Worm (Caenorhabditis elegans): Measurements from ENCODE around the gene uev-2.

Gene uev-2

DNA sequence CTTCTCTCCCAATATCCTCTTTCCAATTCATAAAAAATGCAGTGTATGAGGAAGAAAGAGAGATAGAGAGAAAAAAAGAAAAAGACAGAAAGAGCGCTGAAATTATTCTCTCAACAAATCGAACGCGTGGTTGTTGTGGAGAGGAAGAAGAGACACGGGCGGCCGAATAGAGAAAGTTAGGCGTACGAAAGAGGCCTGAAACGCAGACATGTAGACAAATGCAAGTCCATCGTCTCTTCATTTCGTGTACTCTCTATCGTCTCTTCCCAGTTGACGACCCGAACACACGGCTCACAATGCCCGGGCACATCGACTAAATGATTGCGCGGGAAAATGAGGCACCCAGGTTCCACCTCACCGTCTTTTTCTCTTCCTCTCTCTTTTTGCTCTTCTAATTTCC lies 38.3 kb downstream of the uev-2 start (continued):
- TF ChIP-seq mep-1 (tag; optimal IDR thresholded peaks at IDR 0.05) (peak; percentile 87), spr-3 (GFP tag; optimal IDR thresholded peaks at IDR 0.05) (no peak), ceh-32 (tag; optimal IDR thresholded peaks at IDR 0.05; ENCODE audit: poor library complexity) (no peak), T26A8.4 (GFP tag; IDR thresholded peaks at IDR 0.05) (no peak), F10B5.3 (tag; optimal IDR thresholded peaks at IDR 0.05) (no peak), mdl-1 (tag; optimal IDR thresholded peaks at IDR 0.05) (peak; percentile 41 to 85), nhr-48 (tag; optimal IDR thresholded peaks at IDR 0.05) (peak; percentile 45), madf-5 (GFP tag; IDR thresholded peaks at IDR 0.05) (no peak), rbr-2 (tag; optimal IDR thresholded peaks at IDR 0.05) (peak; percentile 78), duxl-1 (tag; optimal IDR thresholded peaks at IDR 0.05; ENCODE audit: poor library complexity) (peak; percentile 29), snpc-1.2 (GFP tag; IDR thresholded peaks at IDR 0.05) (no peak), ceh-20 (GFP tag; IDR thresholded peaks at IDR 0.05) (no peak), zip-11 (GFP tag; IDR thresholded peaks at IDR 0.05) (no peak), lin-39 (tag; optimal IDR thresholded peaks at IDR 0.05) (no peak), R02D3.7 (tag; optimal IDR thresholded peaks at IDR 0.05) (no peak), ceh-28 (tag; optimal IDR thresholded peaks at IDR 0.05) (no peak), dmd-6 (GFP tag; IDR thresholded peaks at IDR 0.05) (peak; percentile 62; the same call in 1 of the 2 replicates), mxl-2 (GFP tag; conservative IDR thresholded peaks at IDR 0.05) (no peak), mxl-3 (GFP tag; optimal IDR thresholded peaks at IDR 0.05) (peak; percentile 91), nhr-41 (GFP tag; IDR thresholded peaks at IDR 0.05) (no peak), fos-1 (tag; optimal IDR thresholded peaks at IDR 0.05) (no peak), spr-1 (tag; optimal IDR thresholded peaks at IDR 0.05) (no peak)

DNA sequence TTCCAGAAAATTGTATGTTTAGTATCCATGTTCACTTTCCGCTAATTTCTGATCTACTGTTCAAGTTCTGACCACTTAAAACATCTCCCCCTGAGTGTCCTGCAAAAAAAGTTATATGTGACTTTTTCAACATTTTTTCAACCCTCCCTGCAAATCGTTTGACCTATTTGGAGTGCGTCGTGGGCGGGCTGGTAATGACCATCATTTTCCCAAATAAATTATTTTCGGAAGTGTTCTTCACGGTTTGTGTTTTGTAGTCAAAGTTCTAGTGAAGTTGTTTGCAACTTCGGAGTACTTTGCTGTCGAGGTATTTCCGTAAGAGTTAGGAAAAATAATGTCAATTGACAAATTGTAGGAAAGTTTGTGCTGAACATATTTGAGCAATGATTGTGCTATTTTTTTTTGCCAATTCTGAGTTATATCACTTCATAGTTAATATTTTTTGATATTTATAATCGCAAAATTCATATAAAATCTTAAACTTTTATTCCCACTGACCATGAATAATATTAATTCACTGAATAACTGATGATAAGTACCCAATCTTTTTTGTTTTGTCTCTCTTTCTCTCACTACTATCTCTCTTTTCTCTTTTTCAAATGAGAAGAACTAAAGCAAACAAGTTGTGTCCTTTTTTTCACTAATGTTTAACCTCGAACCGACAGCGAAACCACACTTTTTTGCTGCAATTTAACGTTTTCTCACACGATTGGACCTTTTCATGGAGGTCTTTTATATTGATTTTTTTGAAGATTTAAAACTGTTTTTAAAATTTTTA lies 39.5 kb downstream of the uev-2 start:
- TF ChIP-seq duxl-1 (tag; optimal IDR thresholded peaks at IDR 0.05; ENCODE audit: poor library complexity), result no peak
- TF ChIP-seq unc-62 (GFP tag; optimal IDR thresholded peaks at IDR 0.05 in 1 of 2), result peak in 1 of 2 experiments; percentile 78
- TF ChIP-seq unc-62 (tag; optimal IDR thresholded peaks at IDR 0.05), result no peak
- no peak for TF ChIP-seq aly-2 (tag; optimal IDR thresholded peaks at IDR 0.05)
- no peak for TF ChIP-seq nhr-102 (tag; optimal IDR thresholded peaks at IDR 0.05)
- TF ChIP-seq php-3 (GFP tag; IDR thresholded peaks at IDR 0.05), result no peak
- peak; percentile 85 for TF ChIP-seq aha-1 (tag)
- peak; percentile 66 for TF ChIP-seq nhr-28 (tag; optimal IDR thresholded peaks at IDR 0.05)
- TF ChIP-seq nhr-10 (tag; optimal IDR thresholded peaks at IDR 0.05), result no peak
- TF ChIP-seq daf-16 (GFP tag; optimal IDR thresholded peaks at IDR 0.05), result no peak
- peak; percentile 27 for TF ChIP-seq daf-16 (tag; optimal IDR thresholded peaks at IDR 0.05)

DNA sequence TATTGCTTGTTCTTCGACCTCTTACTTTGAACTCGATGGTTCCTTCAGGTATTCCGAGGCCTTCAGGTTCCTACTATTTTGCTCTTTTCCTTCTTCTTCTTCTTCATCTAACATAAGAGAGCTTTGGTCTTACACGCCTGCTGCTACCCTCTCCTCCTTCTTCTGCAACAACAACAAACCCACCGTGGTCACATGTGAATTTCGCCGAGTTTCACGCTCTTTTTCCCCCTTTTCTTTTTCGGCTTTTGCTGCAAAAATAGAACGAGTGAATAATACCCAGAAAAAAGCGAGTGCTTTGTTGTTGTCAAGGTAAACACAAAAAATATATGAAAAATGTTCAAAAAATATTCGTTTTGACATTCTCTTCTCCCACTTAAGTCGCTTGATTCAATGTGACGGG lies 40.5 kb downstream of the uev-2 start:
- TF ChIP-seq nhr-11 (tag; optimal IDR thresholded peaks at IDR 0.05) (peak; percentile 49), hlh-11 (tag; optimal IDR thresholded peaks at IDR 0.05) (peak; percentile 28), pqm-1 (tag; optimal IDR thresholded peaks at IDR 0.05) (no peak), ZK337.2 (GFP tag; IDR thresholded peaks at IDR 0.05) (no peak), zip-11 (GFP tag; IDR thresholded peaks at IDR 0.05) (no peak), jun-1 (tag; optimal IDR thresholded peaks at IDR 0.05) (no peak), dmd-8 (GFP tag; IDR thresholded peaks at IDR 0.05) (no peak), mep-1 (tag; optimal IDR thresholded peaks at IDR 0.05) (no peak), ceh-82 (tag; optimal IDR thresholded peaks at IDR 0.05) (no peak), mdl-1 (tag; optimal IDR thresholded peaks at IDR 0.05) (peak in 1 of 2 experiments; percentile 58), lin-38 (GFP tag; IDR thresholded peaks at IDR 0.05) (no peak), nhr-25 (tag; optimal IDR thresholded peaks at IDR 0.05; ENCODE audit: borderline replicate concordance, insufficient read depth) (no peak), ceh-28 (tag; optimal IDR thresholded peaks at IDR 0.05) (no peak), hlh-30 (tag; optimal IDR thresholded peaks at IDR 0.05; ENCODE audit: insufficient read depth) (peak; percentile 74), zfp-2 (tag; optimal IDR thresholded peaks at IDR 0.05) (no peak), Y105C5A.15 (GFP tag; IDR thresholded peaks at IDR 0.05) (no peak), aly-2 (tag; optimal IDR thresholded peaks at IDR 0.05) (no peak), lsy-2 (tag; optimal IDR thresholded peaks at IDR 0.05) (peak in 1 of 2 experiments; percentile 39), T26A8.4 (GFP tag; IDR thresholded peaks at IDR 0.05) (no peak), daf-19 (GFP tag; conservative IDR thresholded peaks at IDR 0.05) (no peak), nhr-42 (GFP tag; IDR thresholded peaks at IDR 0.05) (no peak), ces-1 (GFP tag; optimal IDR thresholded peaks at IDR 0.05) (no peak), nhr-237 (tag; optimal IDR thresholded peaks at IDR 0.05) (no peak), spr-1 (tag; optimal IDR thresholded peaks at IDR 0.05) (no peak)
